Fruit fly (Drosophila melanogaster) whole organism, embryonic: Measurements from ENCODE around the gene GluProRS.

Experiments used
- Adf1 ChIP-seq: fragments of 200-800 bp; sonication (Bioruptor generic); IDR thresholded peaks from 2 replicates; pipeline ENCODE4 v1.3.6; 2022; ENCODE audit warnings: missing biosample characterization, missing genetic modification characterization
- Antp ChIP-seq: fragments of 200-800 bp; sonication (Bioruptor generic); optimal IDR thresholded peaks from 3 replicates; lab custom pipeline; 2016; ENCODE audit warnings: missing biosample characterization, missing genetic modification characterization
- Asciz ChIP-seq: fragments of 200-800 bp; sonication (Bioruptor generic); optimal IDR thresholded peaks from 2 replicates; lab custom pipeline; 2017; ENCODE audit warnings: missing biosample characterization, mild to moderate bottlenecking, missing genetic modification characterization, missing genetic modification reagents
- B-H2 ChIP-seq: fragments of 200-800 bp; sonication (Bioruptor generic); optimal IDR thresholded peaks from 2 replicates; lab custom pipeline; 2018; ENCODE audit warnings: missing biosample characterization, mild to moderate bottlenecking, missing genetic modification characterization
- CG11696 ChIP-seq: fragments of 200-800 bp; sonication (Bioruptor generic); IDR thresholded peaks from 2 replicates; pipeline ENCODE4 v1.3.6; 2022; ENCODE audit warnings: missing biosample characterization, missing genetic modification characterization
- CG12299 ChIP-seq: fragments of 200-800 bp; sonication (Bioruptor generic); optimal IDR thresholded peaks from 2 replicates; lab custom pipeline; 2018; ENCODE audit warnings: missing biosample characterization, mild to moderate bottlenecking, missing genetic modification characterization
- CG12391 ChIP-seq: fragments of 200-800 bp; sonication (Bioruptor generic); optimal IDR thresholded peaks from 3 replicates; lab custom pipeline; 2018; ENCODE audit warnings: missing biosample characterization, mild to moderate bottlenecking, missing genetic modification characterization, moderate library complexity
- CG13123 ChIP-seq: fragments of 200-800 bp; sonication (Bioruptor generic); optimal IDR thresholded peaks from 2 replicates; lab custom pipeline; 2016; ENCODE audit warnings: missing biosample characterization, missing genetic modification characterization
- CG14014 ChIP-seq: fragments of 200-800 bp; sonication (Bioruptor generic); IDR thresholded peaks from 2 replicates; pipeline ENCODE4 v1.3.6; 2022; ENCODE audit warnings: missing biosample characterization, missing genetic modification characterization
- CG15011 ChIP-seq: fragments of 200-800 bp; sonication (Bioruptor generic); optimal IDR thresholded peaks from 3 replicates; lab custom pipeline; 2018; ENCODE audit warnings: missing biosample characterization, mild to moderate bottlenecking, missing genetic modification characterization
- CG17612 ChIP-seq: fragments of 200-800 bp; sonication (Bioruptor generic); IDR thresholded peaks from 2 replicates; pipeline ENCODE4 v1.3.6; 2022; ENCODE audit warnings: missing biosample characterization, missing genetic modification characterization
- CG17829 ChIP-seq: fragments of 200-800 bp; optimal IDR thresholded peaks from 2 replicates; lab custom pipeline; 2019; ENCODE audit warnings: missing biosample characterization, mild to moderate bottlenecking, missing genetic modification characterization, moderate library complexity
- CG18476 ChIP-seq: fragments of 200-800 bp; sonication (Bioruptor generic); optimal IDR thresholded peaks from 2 replicates; lab custom pipeline; 2016; ENCODE audit warnings: missing biosample characterization, mild to moderate bottlenecking, missing genetic modification characterization
- CG2199 ChIP-seq: fragments of 200-800 bp; sonication (Bioruptor generic); IDR thresholded peaks from 3 replicates; pipeline ENCODE4 v1.3.6; 2022; ENCODE audit warnings: missing biosample characterization, missing genetic modification characterization
- CG2712 ChIP-seq: fragments of 200-800 bp; optimal IDR thresholded peaks from 3 replicates; lab custom pipeline; 2019; ENCODE audit warnings: missing biosample characterization, mild to moderate bottlenecking, missing genetic modification characterization, moderate library complexity
- CG32767 ChIP-seq: fragments of 200-800 bp; sonication (Bioruptor generic); IDR thresholded peaks from 2 replicates; pipeline ENCODE4 v1.3.6; 2022; ENCODE audit warnings: missing biosample characterization, missing genetic modification characterization
- CG34224 ChIP-seq: fragments of 200-800 bp; sonication (Bioruptor generic); IDR thresholded peaks from 3 replicates; pipeline ENCODE4 v1.3.6; 2022; ENCODE audit warnings: missing biosample characterization, missing genetic modification characterization; ENCODE audit not compliant: partially characterized antibody
- CG4360 ChIP-seq: fragments of 200-800 bp; sonication (Bioruptor generic); IDR thresholded peaks from 2 replicates; pipeline ENCODE4 v1.3.6; 2022; ENCODE audit warnings: missing biosample characterization, missing genetic modification characterization
- CG4820 ChIP-seq: fragments of 200-800 bp; sonication (Bioruptor generic); optimal IDR thresholded peaks from 3 replicates; lab custom pipeline; 2016; ENCODE audit warnings: missing biosample characterization, missing genetic modification characterization
- CG6689 ChIP-seq: fragments of 200-800 bp; sonication (Bioruptor generic); IDR thresholded peaks from 2 replicates; pipeline ENCODE4 v1.3.6; 2022; ENCODE audit warnings: missing biosample characterization, missing genetic modification characterization
- CG7786 ChIP-seq: fragments of 200-800 bp; sonication (Bioruptor generic); optimal IDR thresholded peaks from 2 replicates; lab custom pipeline; 2016; ENCODE audit warnings: missing biosample characterization, missing genetic modification characterization
- CG7839 ChIP-seq: fragments of 200-800 bp; sonication (Bioruptor generic); optimal IDR thresholded peaks from 3 replicates; lab custom pipeline; 2018; ENCODE audit warnings: missing biosample characterization, mild to moderate bottlenecking, missing genetic modification characterization, moderate library complexity
- CG8089 ChIP-seq: fragments of 200-800 bp; sonication (Bioruptor generic); optimal IDR thresholded peaks from 3 replicates; lab custom pipeline; 2016; ENCODE audit warnings: missing biosample characterization, missing genetic modification characterization
- CHES-1-like ChIP-seq: fragments of 200-800 bp; sonication (Bioruptor generic); optimal IDR thresholded peaks from 2 replicates; lab custom pipeline; 2016; ENCODE audit warnings: missing biosample characterization, missing genetic modification characterization
- Dip2 ChIP-seq: fragments of 200-800 bp; sonication (Bioruptor generic); IDR thresholded peaks from 2 replicates; pipeline ENCODE4 v1.3.6; 2022; ENCODE audit warnings: missing biosample characterization, missing genetic modification characterization
- Doc2 ChIP-seq: fragments of 200-800 bp; sonication (Bioruptor generic); IDR thresholded peaks from 2 replicates; pipeline ENCODE4 v1.3.6; 2022; ENCODE audit warnings: missing biosample characterization, missing genetic modification characterization
- Drgx ChIP-seq: fragments of 200-800 bp; sonication (Bioruptor generic); IDR thresholded peaks from 2 replicates; pipeline ENCODE4 v1.3.6; 2022; ENCODE audit warnings: missing biosample characterization, missing genetic modification characterization
- HLH3B ChIP-seq: fragments of 200-800 bp; sonication (Bioruptor generic); IDR thresholded peaks from 2 replicates; pipeline ENCODE4 v1.3.6; 2022; ENCODE audit warnings: missing biosample characterization, missing genetic modification characterization
- Jarid2 ChIP-seq: fragments of 200-800 bp; sonication (Bioruptor generic); optimal IDR thresholded peaks from 3 replicates; lab custom pipeline; 2017; ENCODE audit warnings: mild to moderate bottlenecking, missing biosample characterization, missing genetic modification reagents, missing genetic modification characterization
- MTF-1 ChIP-seq: fragments of 200-800 bp; sonication (Bioruptor generic); optimal IDR thresholded peaks from 2 replicates; lab custom pipeline; 2018; ENCODE audit warnings: missing biosample characterization, mild to moderate bottlenecking, missing genetic modification characterization, borderline replicate concordance
- Sox102F ChIP-seq: fragments of 200-800 bp; sonication (Bioruptor generic); optimal IDR thresholded peaks from 2 replicates; lab custom pipeline; 2018; ENCODE audit warnings: missing biosample characterization, mild to moderate bottlenecking, missing genetic modification characterization, moderate library complexity
- Usf ChIP-seq: fragments of 200-800 bp; sonication (Bioruptor generic); optimal IDR thresholded peaks from 2 replicates; lab custom pipeline; 2017; ENCODE audit warnings: missing genotype, missing biosample characterization, missing genetic modification characterization
- Xrp1 ChIP-seq: fragments of 200-800 bp; sonication (Bioruptor generic); IDR thresholded peaks from 2 replicates; pipeline ENCODE4 v1.3.6; 2022; ENCODE audit warnings: missing biosample characterization, missing genetic modification characterization
- ash1 ChIP-seq: fragments of 200-800 bp; sonication (Bioruptor generic); optimal IDR thresholded peaks from 2 replicates; lab custom pipeline; 2018; ENCODE audit warnings: missing biosample characterization, mild to moderate bottlenecking, missing genetic modification characterization
- bigmax ChIP-seq: fragments of 200-800 bp; sonication (Bioruptor generic); optimal IDR thresholded peaks from 2 replicates; lab custom pipeline; 2018; ENCODE audit warnings: missing biosample characterization, mild to moderate bottlenecking, missing genetic modification characterization
- chinmo ChIP-seq: fragments of 200-800 bp; sonication (Bioruptor generic); IDR thresholded peaks from 4 replicates; pipeline ENCODE4 v1.3.6; 2022; ENCODE audit warnings: missing biosample characterization, missing genetic modification characterization; ENCODE audit not compliant: partially characterized antibody
- danr ChIP-seq: fragments of 200-800 bp; sonication (Bioruptor generic); IDR thresholded peaks from 2 replicates; pipeline ENCODE4 v1.3.6; 2022; ENCODE audit warnings: missing biosample characterization, missing genetic modification characterization
- eyg ChIP-seq: fragments of 200-800 bp; sonication (Bioruptor generic); optimal IDR thresholded peaks from 3 replicates; lab custom pipeline; 2016; ENCODE audit warnings: missing biosample characterization, missing genetic modification characterization
- fru ChIP-seq: fragments of >200 bp; optimal IDR thresholded peaks from 2 replicates; lab custom pipeline; 2017
- gcm2 ChIP-seq: fragments of 200-800 bp; sonication (Bioruptor generic); optimal IDR thresholded peaks from 2 replicates; lab custom pipeline; 2016; ENCODE audit warnings: missing biosample characterization, missing genetic modification characterization
- grn ChIP-seq: fragments of 200-800 bp; sonication (Bioruptor generic); optimal IDR thresholded peaks from 3 replicates; lab custom pipeline; 2017; ENCODE audit warnings: missing biosample characterization, missing genetic modification characterization
- hbn ChIP-seq: fragments of 200-800 bp; sonication (Bioruptor generic); IDR thresholded peaks from 2 replicates; pipeline ENCODE4 v1.3.6; 2022; ENCODE audit warnings: missing biosample characterization, missing genetic modification characterization; ENCODE audit not compliant: partially characterized antibody
- kni ChIP-seq: fragments of 200-800 bp; sonication (Bioruptor generic); optimal IDR thresholded peaks from 3 replicates; lab custom pipeline; 2017; ENCODE audit warnings: mild to moderate bottlenecking, missing biosample characterization, missing genetic modification reagents, missing genetic modification characterization
- lilli ChIP-seq: fragments of 200-800 bp; sonication (Bioruptor generic); optimal IDR thresholded peaks from 3 replicates; lab custom pipeline; 2016; ENCODE audit warnings: missing biosample characterization, missing genetic modification characterization
- luna ChIP-seq: fragments of 200-800 bp; sonication (Bioruptor generic); optimal IDR thresholded peaks from 2 replicates; lab custom pipeline; 2016; ENCODE audit warnings: missing biosample characterization, missing genetic modification characterization
- mirr ChIP-seq: fragments of 200-800 bp; sonication (Bioruptor generic); optimal IDR thresholded peaks from 3 replicates; lab custom pipeline; 2018; ENCODE audit warnings: missing biosample characterization, mild to moderate bottlenecking, missing genetic modification characterization
- pan ChIP-seq, 4 experiments: fragments of >200 bp in 3 of 4; fragments of 200-800 bp in 1 of 4; sonication (Bioruptor generic) in 1 of 4; optimal IDR thresholded peaks in 3 of 4; IDR thresholded peaks in 1 of 4; 2 replicates each; pipeline versions ENCODE4 v1.3.6 to Lab custom; 2017 to 2022; ENCODE audit warnings: missing biosample characterization in 2 of 4, missing genetic modification characterization in 2 of 4, mixed read lengths in 1 of 4
- scrt ChIP-seq: fragments of 200-800 bp; sonication (Bioruptor generic); optimal IDR thresholded peaks from 2 replicates; lab custom pipeline; 2018; ENCODE audit warnings: missing biosample characterization, mild to moderate bottlenecking, missing genetic modification characterization, moderate library complexity
- ssp ChIP-seq: fragments of 200-800 bp; sonication (Bioruptor generic); IDR thresholded peaks from 2 replicates; pipeline ENCODE4 v1.3.6; 2022; ENCODE audit warnings: missing biosample characterization, missing genetic modification characterization
- tin ChIP-seq: fragments of 200-800 bp; sonication (Bioruptor generic); optimal IDR thresholded peaks from 3 replicates; lab custom pipeline; 2016; ENCODE audit warnings: missing biosample characterization, missing genetic modification characterization
- zfh2 ChIP-seq: fragments of 200-800 bp; sonication (Bioruptor generic); optimal IDR thresholded peaks from 2 replicates; lab custom pipeline; 2016; ENCODE audit warnings: missing biosample characterization, missing genetic modification characterization

The GluProRS gene

dm6 chr3R:23942965-23943413, 15.2 kb downstream of the GluProRS start, which contains the start of gene Gdh (continued):
- TF ChIP-seq CG4360 (GFP tag; lab: Robert Waterston, UW): no peak
- peak; percentile 58 for TF ChIP-seq grn (GFP tag; lab: Kevin White, UChicago)
- TF ChIP-seq kni (GFP tag; lab: Kevin White, UChicago): no peak
- no peak for TF ChIP-seq Xrp1
- TF ChIP-seq CG15011 (GFP tag; lab: Kevin White, UChicago): no peak
- TF ChIP-seq hbn (GFP tag; lab: Robert Waterston, UW): peak; percentile 25; the same call in 1 of the 2 replicates
- peak; percentile 21 for TF ChIP-seq CG7839 (tag; lab: Kevin White, UChicago)
- no peak for TF ChIP-seq danr
- TF ChIP-seq Asciz (GFP tag; lab: Kevin White, UChicago): no peak
- TF ChIP-seq bigmax (GFP tag; lab: Kevin White, UChicago): no peak
- no peak for TF ChIP-seq CG18476 (GFP tag; lab: Kevin White, UChicago)
- peak; percentile 8 for TF ChIP-seq CG12391 (tag; lab: Kevin White, UChicago)
- no peak for TF ChIP-seq luna (GFP tag; lab: Kevin White, UChicago)
- TF ChIP-seq pan (optimal IDR thresholded peaks at IDR 0.05; lab: Kevin White, UChicago): no peak
- peak in 1 of 2 experiments; percentile 34 for TF ChIP-seq pan (GFP tag; optimal IDR thresholded peaks at IDR 0.05 in 1 of 2, IDR thresholded peaks at IDR 0.05 in 1 of 2)
- TF ChIP-seq CG8089 (GFP tag; lab: Kevin White, UChicago): no peak
- no peak for TF ChIP-seq gcm2 (GFP tag; lab: Kevin White, UChicago)
- TF ChIP-seq CG7786 (GFP tag; lab: Kevin White, UChicago): no peak
- peak; percentile 91; the same call in 3 of the 4 replicates for TF ChIP-seq chinmo (GFP tag; lab: Robert Waterston, UW)
- TF ChIP-seq CG2712: peak; percentile 27
- TF ChIP-seq tin (GFP tag; lab: Kevin White, UChicago): no peak
- no peak for TF ChIP-seq Sox102F
- no peak for TF ChIP-seq CG17612 (GFP tag; lab: Robert Waterston, UW)
- TF ChIP-seq CG17829 (tag; lab: Kevin White, UChicago): no peak
- TF ChIP-seq Doc2 (GFP tag; lab: Robert Waterston, UW): no peak
- peak; percentile 69; the same call in 1 of the 2 replicates for TF ChIP-seq Adf1 (GFP tag; lab: Robert Waterston, UW)
- peak; percentile 49 for TF ChIP-seq MTF-1
- peak; percentile 59 for TF ChIP-seq B-H2 (GFP tag; lab: Kevin White, UChicago)
- peak; percentile 51 for TF ChIP-seq Drgx (GFP tag; lab: Robert Waterston, UW)
- TF ChIP-seq CG14014 (GFP tag; lab: Robert Waterston, UW): no peak
- TF ChIP-seq CG34224 (GFP tag; lab: Robert Waterston, UW): peak; percentile 54; the same call in 1 of the 3 replicates
- no peak for TF ChIP-seq Antp (GFP tag; lab: Kevin White, UChicago)
- TF ChIP-seq ash1: no peak
- no peak for TF ChIP-seq eyg (GFP tag; lab: Kevin White, UChicago)
- peak; percentile 65 for TF ChIP-seq scrt
- no peak for TF ChIP-seq Usf (GFP tag; lab: Kevin White, UChicago)
- TF ChIP-seq CG6689 (GFP tag; lab: Robert Waterston, UW): no peak
- no peak for TF ChIP-seq Dip2
- TF ChIP-seq CG32767: peak; percentile 45; the same call in 1 of the 2 replicates
- no peak for TF ChIP-seq CG4820 (GFP tag; lab: Kevin White, UChicago)
- TF ChIP-seq CG2199: no peak
- no peak for TF ChIP-seq zfh2 (GFP tag; lab: Kevin White, UChicago)
- no peak for TF ChIP-seq CG13123 (GFP tag; lab: Kevin White, UChicago)
- peak; percentile 64 for TF ChIP-seq mirr (GFP tag; lab: Kevin White, UChicago)
- TF ChIP-seq CHES-1-like (GFP tag; lab: Kevin White, UChicago): no peak
- peak; percentile 96 for TF ChIP-seq Jarid2 (GFP tag; lab: Kevin White, UChicago)
- TF ChIP-seq fru: no peak
- peak; percentile 62 for TF ChIP-seq lilli
- TF ChIP-seq ssp (GFP tag; lab: Robert Waterston, UW): no peak
- no peak for TF ChIP-seq HLH3B
- TF ChIP-seq CG12299: no peak
- peak; percentile 49; the same call in 1 of the 2 replicates for TF ChIP-seq CG11696
